Worm (Caenorhabditis elegans): ENCODE measurements around the gene fbxc-18.
"Not testable (repeated sequence)": the region's sequence is repeated elsewhere in the genome, so short reads cannot be mapped to it uniquely, and the experiment has no call there.

fbxc-18 gene

ce11 chrII:966962-967361, at the start of gene fbxc-18:
Gene fbxc-18, minus strand, starts transcription at chrII:967062.
- not testable (repeated sequence) for TF ChIP-seq T23F11.4 (GFP tag; optimal IDR thresholded peaks at IDR 0.05); fax-1 (tag; optimal IDR thresholded peaks at IDR 0.05); elt-2 (tag; optimal IDR thresholded peaks at IDR 0.05)

DNA sequence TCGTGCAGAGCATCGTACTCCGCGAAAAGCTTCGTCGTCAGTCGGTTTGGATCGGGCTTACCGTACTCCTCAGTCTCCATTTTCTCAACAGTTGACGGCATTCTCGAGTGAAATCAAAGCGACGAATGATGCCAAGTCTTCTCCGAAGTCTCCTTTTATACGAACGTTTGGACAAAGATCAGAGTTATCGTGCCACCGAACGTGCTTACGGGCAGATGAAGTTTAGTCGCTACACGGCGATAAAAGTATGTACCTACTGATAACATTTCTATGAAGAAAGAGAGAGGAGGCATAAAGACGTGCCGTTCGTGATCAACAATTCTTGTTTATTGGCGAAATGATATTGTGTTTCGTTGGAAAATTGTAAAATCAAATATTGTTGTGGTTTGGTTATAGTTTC, 39.5 kb upstream of the fbxc-18 start, which contains the start of gene F45D11.14:
F45D11.14 (minus strand) TSS at position 101 of the 400 bp plus-strand sequence.
- not testable (repeated sequence) for TF ChIP-seq pax-1, C08G9.2, syd-9 (tag; optimal IDR thresholded peaks at IDR 0.05)

ce11 chrII:1001351-1001750, 34.5 kb upstream of the fbxc-18 start, which contains the start of the genes fbxb-30 and F45D11.5:
Gene fbxb-30, minus strand, starts transcription at chrII:1001451.
Gene F45D11.5, plus strand, starts transcription at chrII:1001702.
- TF ChIP-seq madf-2 (tag; optimal IDR thresholded peaks at IDR 0.05) = no peak

- no peak for TF ChIP-seq pha-4 (tag; optimal IDR thresholded peaks at IDR 0.05)
- no peak for TF ChIP-seq nfya-1 (tag; optimal IDR thresholded peaks at IDR 0.05)
- no peak for TF ChIP-seq tbx-7 (tag; optimal IDR thresholded peaks at IDR 0.05)
- no peak for TF ChIP-seq lin-11 (tag; optimal IDR thresholded peaks at IDR 0.05)
- no peak for TF ChIP-seq Y22D7AL.16 (tag; optimal IDR thresholded peaks at IDR 0.05)
- TF ChIP-seq K02D7.2 (tag; optimal IDR thresholded peaks at IDR 0.05) = no peak
- no peak for TF ChIP-seq madf-2 (tag; optimal IDR thresholded peaks at IDR 0.05)
- TF ChIP-seq dve-1 (tag; optimal IDR thresholded peaks at IDR 0.05) = no peak
- no peak for TF ChIP-seq ceh-19 (GFP tag; optimal IDR thresholded peaks at IDR 0.05)
- TF ChIP-seq rnt-1 (tag; optimal IDR thresholded peaks at IDR 0.05) = no peak
- no peak for TF ChIP-seq tbx-2 (tag; optimal IDR thresholded peaks at IDR 0.05)
- TF ChIP-seq ceh-48 (tag; optimal IDR thresholded peaks at IDR 0.05) = no peak
- TF ChIP-seq ceh-31 (tag; optimal IDR thresholded peaks at IDR 0.05) = no peak
- TF ChIP-seq elt-2 (tag; optimal IDR thresholded peaks at IDR 0.05) = no peak
- TF ChIP-seq ceh-2 (tag; optimal IDR thresholded peaks at IDR 0.05) = no peak
- no peak for TF ChIP-seq hlh-30 (tag; optimal IDR thresholded peaks at IDR 0.05; ENCODE audit: insufficient read depth)
- no peak for TF ChIP-seq fkh-6 (tag; optimal IDR thresholded peaks at IDR 0.05)
- no peak for TF ChIP-seq ceh-22 (tag; optimal IDR thresholded peaks at IDR 0.05)
- no peak for TF ChIP-seq syd-9 (tag; optimal IDR thresholded peaks at IDR 0.05)
Measured at ce11 chrII:999493-999892, 32.6 kb upstream of the fbxc-18 start, which contains the start of gene fbxb-29. Gene fbxb-29, minus strand, starts transcription at chrII:999593.

- not testable (repeated sequence) for TF ChIP-seq fax-1, nhr-232, sox-4 (tag; optimal IDR thresholded peaks at IDR 0.05)
Measured at ce11 chrII:996112-996511, 29.2 kb upstream of the fbxc-18 start, which contains the start of gene F45D11.11. Gene F45D11.11, minus strand, starts transcription at chrII:996212.

DNA sequence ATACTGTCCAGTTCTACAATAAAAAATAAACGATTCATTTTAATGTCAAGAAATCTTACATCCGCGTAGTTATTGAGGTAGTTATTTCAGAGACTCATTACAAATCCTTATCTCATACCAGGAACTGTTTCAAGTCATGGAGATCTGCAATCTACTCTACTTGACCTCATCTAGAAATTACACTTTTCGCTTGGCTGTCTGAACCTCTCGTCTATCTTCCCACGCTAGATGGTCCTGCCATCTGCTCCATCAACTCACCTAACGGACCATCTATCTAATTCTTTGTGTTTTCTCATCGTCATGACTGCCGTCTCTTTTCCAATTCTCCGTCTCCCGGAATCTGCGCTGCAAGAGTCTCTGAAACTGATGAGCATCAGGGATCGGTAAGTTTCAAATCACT, 27.4 kb upstream of the fbxc-18 start, which contains the start of gene F45D11.7:
F45D11.7 (plus strand) TSS at position 301 of the 400 bp plus-strand sequence.
- TF ChIP-seq hlh-8 (tag; optimal IDR thresholded peaks at IDR 0.05); ceh-6 (GFP tag; optimal IDR thresholded peaks at IDR 0.05); nfya-1 (tag; optimal IDR thresholded peaks at IDR 0.05): not testable (repeated sequence)

- TF ChIP-seq nfya-1 (tag; optimal IDR thresholded peaks at IDR 0.05) = no peak
- no peak for TF ChIP-seq npax-4 (tag; optimal IDR thresholded peaks at IDR 0.05)
- no peak for TF ChIP-seq tbx-2 (tag; optimal IDR thresholded peaks at IDR 0.05)
- TF ChIP-seq unc-55 (GFP tag; optimal IDR thresholded peaks at IDR 0.05) = no peak
- TF ChIP-seq hlh-6 (tag; optimal IDR thresholded peaks at IDR 0.05) = no peak
- no peak for TF ChIP-seq pha-4 (tag; optimal IDR thresholded peaks at IDR 0.05)
- no peak for TF ChIP-seq ahr-1 (tag; optimal IDR thresholded peaks at IDR 0.05)
- TF ChIP-seq ceh-31 (tag; optimal IDR thresholded peaks at IDR 0.05) = no peak
- TF ChIP-seq tbx-7 (tag; optimal IDR thresholded peaks at IDR 0.05) = no peak
Measured at ce11 chrII:991300-991699, 24.4 kb upstream of the fbxc-18 start, which contains the start of gene fbxc-42. Gene fbxc-42, plus strand, starts transcription at chrII:991600.
